Worm (Caenorhabditis elegans) whole organism, L1 larva: ENCODE results near the gene clec-39.

Experiments used
- C04F5.9 ChIP-seq: sonication (generic microtip); optimal IDR thresholded peaks from 2 replicates; lab custom pipeline; 2016; ENCODE audit warnings: missing genetic modification characterization, missing compliant biosample characterization
- C34B4.2 ChIP-seq: sonication (generic microtip); optimal IDR thresholded peaks from 2 replicates; lab custom pipeline; 2017; ENCODE audit warnings: mild to moderate bottlenecking, missing genetic modification characterization, missing compliant biosample characterization
- Y116A8C.19 ChIP-seq: sonication (generic microtip); optimal IDR thresholded peaks from 2 replicates; lab custom pipeline; 2016; ENCODE audit warnings: missing compliant biosample characterization, missing genetic modification characterization, borderline replicate concordance
- aly-2 ChIP-seq: fragments of 150-350 bp; optimal IDR thresholded peaks from 2 replicates; lab custom pipeline; 2014; ENCODE audit warnings: missing biosample characterization, missing genetic modification characterization
- ama-1 ChIP-seq: fragments of 150-350 bp; optimal IDR thresholded peaks from 2 replicates; lab custom pipeline; 2014
- blmp-1 ChIP-seq: fragments of 150-350 bp; optimal IDR thresholded peaks from 2 replicates; lab custom pipeline; 2014; ENCODE audit warnings: missing biosample characterization, missing genetic modification characterization
- ceh-63 ChIP-seq: fragments of 200-800 bp; sonication (Bioruptor generic); optimal IDR thresholded peaks from 2 replicates; lab custom pipeline; 2018; ENCODE audit warnings: mild to moderate bottlenecking, missing genetic modification characterization, missing compliant biosample characterization
- ceh-82 ChIP-seq, 3 experiments: fragments of 150-350 bp in 1 of 3; sonication (generic microtip) in 2 of 3; optimal IDR thresholded peaks; 2 replicates each; lab custom pipeline; 2014 to 2017; ENCODE audit warnings: missing biosample characterization in 3 of 3, missing genetic modification characterization in 3 of 3
- dpl-1 ChIP-seq, 3 experiments: fragments of 150-350 bp in 2 of 3; sonication (generic microtip) in 1 of 3; optimal IDR thresholded peaks; 2 replicates each; lab custom pipeline; 2014 to 2017; ENCODE audit warnings: missing biosample characterization in 3 of 3, missing genetic modification characterization in 3 of 3, missing genetic modification reagents in 3 of 3
- dsc-1 ChIP-seq: sonication (generic microtip); optimal IDR thresholded peaks from 2 replicates; lab custom pipeline; 2016; ENCODE audit warnings: mild to moderate bottlenecking, missing genetic modification characterization, missing compliant biosample characterization
- efl-1 ChIP-seq, 4 experiments: fragments of 150-350 bp; optimal IDR thresholded peaks in 3 of 4; peaks in 1 of 4; 1 replicate in 1 of 4; 2 replicates in 3 of 4; lab custom pipeline; 2014; ENCODE audit warnings: missing biosample characterization in 2 of 4, missing genetic modification characterization in 2 of 4, missing genetic modification reagents in 2 of 4
- elt-3 ChIP-seq, 6 experiments: fragments of 150-350 bp in 1 of 6; sonication (generic microtip); optimal IDR thresholded peaks; 2 replicates each; lab custom pipeline; 2017 to 2018; ENCODE audit warnings: missing biosample characterization in 6 of 6, missing genetic modification characterization in 6 of 6, inconsistent platforms in 1 of 6
- fkh-4 ChIP-seq: sonication (generic microtip); optimal IDR thresholded peaks from 2 replicates; lab custom pipeline; 2016; ENCODE audit warnings: missing compliant biosample characterization, missing genetic modification characterization, borderline replicate concordance
- fkh-8 ChIP-seq: sonication (generic microtip); optimal IDR thresholded peaks from 2 replicates; lab custom pipeline; 2016; ENCODE audit warnings: mild to moderate bottlenecking, missing genetic modification characterization, missing compliant biosample characterization
- fos-1 ChIP-seq: fragments of 150-350 bp; optimal IDR thresholded peaks from 2 replicates; lab custom pipeline; 2014; ENCODE audit warnings: missing biosample characterization, missing genetic modification characterization
- grh-1 ChIP-seq: fragments of 200-800 bp; sonication (Bioruptor generic); IDR thresholded peaks from 2 replicates; pipeline ENCODE4 v1.3.6; 2022; ENCODE audit warnings: missing genetic modification reagents, missing genetic modification characterization, missing compliant biosample characterization
- hpl-2 ChIP-seq: fragments of 150-350 bp; optimal IDR thresholded peaks from 2 replicates; lab custom pipeline; 2014; ENCODE audit warnings: missing biosample characterization, missing genetic modification reagents, missing genetic modification characterization
- lin-14 ChIP-seq: fragments of 200-800 bp; sonication (Bioruptor generic); optimal IDR thresholded peaks from 2 replicates; lab custom pipeline; 2018; ENCODE audit warnings: mild to moderate bottlenecking, missing genetic modification characterization, moderate library complexity, missing compliant biosample characterization
- lir-3 ChIP-seq: sonication (generic microtip); optimal IDR thresholded peaks from 2 replicates; lab custom pipeline; 2016; ENCODE audit warnings: mild to moderate bottlenecking, missing genetic modification characterization, moderate library complexity, missing compliant biosample characterization; ENCODE audit not compliant: poor library complexity
- lsy-2 ChIP-seq, 2 experiments: fragments of 150-350 bp; optimal IDR thresholded peaks; 2 replicates each; lab custom pipeline; 2014; ENCODE audit warnings: missing biosample characterization in 2 of 2, missing genetic modification characterization in 2 of 2
- mep-1 ChIP-seq: fragments of 150-350 bp; optimal IDR thresholded peaks from 2 replicates; lab custom pipeline; 2014; ENCODE audit warnings: missing biosample characterization, missing genetic modification characterization
- nhr-12 ChIP-seq: sonication (generic microtip); optimal IDR thresholded peaks from 2 replicates; lab custom pipeline; 2017; ENCODE audit warnings: missing biosample characterization, missing genetic modification characterization
- nhr-19 ChIP-seq: fragments of 200-800 bp; sonication (Bioruptor generic); conservative IDR thresholded peaks from 2 replicates; pipeline ENCODE4 v1.3.6; 2022; ENCODE audit warnings: missing genetic modification characterization, missing compliant biosample characterization
- nhr-20 ChIP-seq: sonication (generic microtip); optimal IDR thresholded peaks from 2 replicates; lab custom pipeline; 2016; ENCODE audit warnings: mild to moderate bottlenecking, missing genetic modification characterization, missing compliant biosample characterization
- nhr-237 ChIP-seq: fragments of 150-350 bp; optimal IDR thresholded peaks from 2 replicates; lab custom pipeline; 2014; ENCODE audit warnings: missing biosample characterization, missing genetic modification characterization
- nhr-47 ChIP-seq: sonication (generic microtip); optimal IDR thresholded peaks from 2 replicates; lab custom pipeline; 2016; ENCODE audit warnings: mild to moderate bottlenecking, missing genetic modification characterization, moderate library complexity, missing compliant biosample characterization
- nhr-71 ChIP-seq: sonication (generic microtip); optimal IDR thresholded peaks from 2 replicates; lab custom pipeline; 2016; ENCODE audit warnings: mild to moderate bottlenecking, missing genetic modification characterization, moderate library complexity, missing compliant biosample characterization
- nhr-76 ChIP-seq: sonication (generic microtip); optimal IDR thresholded peaks from 2 replicates; lab custom pipeline; 2017; ENCODE audit warnings: missing biosample characterization, missing genetic modification characterization
- nhr-85 ChIP-seq: sonication (generic microtip); peaks from one replicate; lab custom pipeline; 2016; ENCODE audit warnings: missing genetic modification characterization, inconsistent platforms, missing compliant biosample characterization
- nhr-90 ChIP-seq: sonication (generic microtip); optimal IDR thresholded peaks from 2 replicates; lab custom pipeline; 2016; ENCODE audit warnings: mild to moderate bottlenecking, missing genetic modification characterization, missing compliant biosample characterization; ENCODE audit not compliant: poor library complexity
- pax-3 ChIP-seq: fragments of 200-800 bp; sonication (Bioruptor generic); optimal IDR thresholded peaks from 2 replicates; lab custom pipeline; 2018; ENCODE audit warnings: mild to moderate bottlenecking, missing genetic modification characterization, moderate library complexity, missing compliant biosample characterization
- pqm-1 ChIP-seq: sonication (generic microtip); optimal IDR thresholded peaks from 3 replicates; lab custom pipeline; 2017; ENCODE audit warnings: missing biosample characterization, missing genetic modification characterization
- skn-1 ChIP-seq: fragments of 150-350 bp; optimal IDR thresholded peaks from 2 replicates; lab custom pipeline; 2014; ENCODE audit warnings: missing biosample characterization, missing genetic modification characterization
- snu-23 ChIP-seq: sonication (generic microtip); optimal IDR thresholded peaks from 2 replicates; lab custom pipeline; 2016; ENCODE audit warnings: missing genetic modification characterization, missing compliant biosample characterization
- sptf-1 ChIP-seq: fragments of 150-350 bp; optimal IDR thresholded peaks from 2 replicates; lab custom pipeline; 2014; ENCODE audit warnings: missing biosample characterization, missing genetic modification characterization
- tbx-2 ChIP-seq: sonication (generic microtip); optimal IDR thresholded peaks from 2 replicates; lab custom pipeline; 2016; ENCODE audit warnings: missing genetic modification characterization, missing compliant biosample characterization
- unc-130 ChIP-seq: fragments of 150-350 bp; optimal IDR thresholded peaks from 2 replicates; lab custom pipeline; 2017; ENCODE audit warnings: missing biosample characterization, missing genetic modification characterization, inconsistent platforms
- unc-86 ChIP-seq: sonication (generic microtip); optimal IDR thresholded peaks from 2 replicates; lab custom pipeline; 2016; ENCODE audit warnings: missing genetic modification characterization, missing compliant biosample characterization
- vab-15 ChIP-seq: sonication (generic microtip); optimal IDR thresholded peaks from 2 replicates; lab custom pipeline; 2017; ENCODE audit warnings: missing genotype, mild to moderate bottlenecking, missing genetic modification characterization, missing compliant biosample characterization
- xbp-1 ChIP-seq: sonication (generic microtip); optimal IDR thresholded peaks from 2 replicates; lab custom pipeline; 2016; ENCODE audit warnings: missing genetic modification characterization, missing compliant biosample characterization
- ztf-11 ChIP-seq, 2 experiments: sonication (generic microtip); optimal IDR thresholded peaks; 2 replicates each; lab custom pipeline; 2016 to 2017; ENCODE audit warnings: missing genetic modification characterization in 2 of 2, missing biosample characterization in 1 of 2, missing compliant biosample characterization in 1 of 2

Gene clec-39

DNA sequence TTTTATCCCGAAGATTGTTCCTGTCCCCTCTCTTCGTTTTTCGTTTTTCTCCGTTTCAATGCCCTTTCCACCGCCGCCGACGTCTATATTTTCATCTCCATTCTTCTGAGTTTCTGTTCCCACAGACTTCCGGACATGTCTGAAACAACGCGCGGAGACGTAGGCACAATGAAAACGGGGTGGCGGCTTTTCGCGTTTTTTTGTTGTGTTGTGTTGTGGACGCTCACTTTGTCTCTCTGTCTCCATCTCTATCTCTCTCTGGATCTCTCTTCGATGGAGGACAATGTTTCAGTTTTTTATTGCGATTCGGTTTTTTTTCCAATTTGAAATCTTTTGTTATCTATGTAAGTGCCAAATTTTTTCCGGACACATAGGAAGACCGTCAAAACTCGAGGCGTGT lies 20.9 kb downstream of the clec-39 start:
- TF ChIP-seq pax-3, result no peak
- no peak for TF ChIP-seq efl-1 (optimal IDR thresholded peaks at IDR 0.05; lab: Kevin White, UChicago)
- no peak for TF ChIP-seq efl-1 (GFP tag; optimal IDR thresholded peaks at IDR 0.05 in 1 of 2; lab: Kevin White, UChicago)
- peak; percentile 13 for TF ChIP-seq lin-14 (GFP tag; lab: Kevin White, UChicago)

DNA sequence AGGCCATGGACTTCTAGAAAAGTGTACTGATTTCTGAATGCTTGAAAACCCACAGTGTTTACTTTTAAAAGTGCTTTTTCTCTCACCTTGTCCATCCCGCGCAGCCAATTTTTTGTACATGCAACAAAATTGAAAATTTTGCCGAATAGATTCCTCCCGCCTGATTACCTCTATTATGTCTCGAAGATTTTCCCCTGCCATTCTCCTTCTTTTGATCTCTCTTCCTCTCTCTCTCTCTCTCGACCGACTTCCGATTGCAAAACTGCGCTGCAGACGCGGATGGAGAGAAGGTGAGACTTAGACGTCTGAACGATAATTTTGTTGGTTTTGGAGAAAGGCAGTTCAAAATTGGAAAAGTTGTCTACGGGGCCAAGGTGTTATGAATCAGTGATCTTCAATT lies 35.4 kb downstream of the clec-39 start:
- peak; percentile 45 for TF ChIP-seq mep-1
- TF ChIP-seq lir-3, result no peak
- no peak for TF ChIP-seq C04F5.9 (tag; lab: Kevin White, UChicago)
- peak; percentile 52 for TF ChIP-seq lin-14 (GFP tag; lab: Kevin White, UChicago)
- no peak for TF ChIP-seq nhr-76
- TF ChIP-seq elt-3 (tag; optimal IDR thresholded peaks at IDR 0.05; lab: Kevin White, UChicago), result peak in 1 of 6 experiments; percentile 37
- TF ChIP-seq pax-3, result no peak
- TF ChIP-seq C34B4.2 (tag; lab: Kevin White, UChicago), result no peak
- no peak for TF ChIP-seq nhr-20 (tag; lab: Kevin White, UChicago)
- TF ChIP-seq dpl-1 (GFP tag; optimal IDR thresholded peaks at IDR 0.05; lab: Kevin White, UChicago), result no peak
- TF ChIP-seq fos-1 (tag; lab: Kevin White, UChicago), result no peak
- TF ChIP-seq nhr-47 (tag; lab: Kevin White, UChicago), result no peak
- TF ChIP-seq blmp-1, result peak; percentile 91
- TF ChIP-seq unc-86 (tag; lab: Kevin White, UChicago), result no peak
- no peak for TF ChIP-seq skn-1 (tag; lab: Kevin White, UChicago)
- peak; percentile 53 for TF ChIP-seq nhr-85 (tag; lab: Kevin White, UChicago)
- TF ChIP-seq ceh-63 (GFP tag; lab: Kevin White, UChicago), result no peak
- no peak for TF ChIP-seq fkh-4 (tag; lab: Kevin White, UChicago)
- TF ChIP-seq sptf-1 (tag; lab: Kevin White, UChicago), result no peak
- TF ChIP-seq ztf-11 (tag; optimal IDR thresholded peaks at IDR 0.05; lab: Kevin White, UChicago), result no peak
- TF ChIP-seq hpl-2 (GFP tag; lab: Kevin White, UChicago), result no peak
- TF ChIP-seq nhr-19, result no peak
- no peak for TF ChIP-seq xbp-1

DNA sequence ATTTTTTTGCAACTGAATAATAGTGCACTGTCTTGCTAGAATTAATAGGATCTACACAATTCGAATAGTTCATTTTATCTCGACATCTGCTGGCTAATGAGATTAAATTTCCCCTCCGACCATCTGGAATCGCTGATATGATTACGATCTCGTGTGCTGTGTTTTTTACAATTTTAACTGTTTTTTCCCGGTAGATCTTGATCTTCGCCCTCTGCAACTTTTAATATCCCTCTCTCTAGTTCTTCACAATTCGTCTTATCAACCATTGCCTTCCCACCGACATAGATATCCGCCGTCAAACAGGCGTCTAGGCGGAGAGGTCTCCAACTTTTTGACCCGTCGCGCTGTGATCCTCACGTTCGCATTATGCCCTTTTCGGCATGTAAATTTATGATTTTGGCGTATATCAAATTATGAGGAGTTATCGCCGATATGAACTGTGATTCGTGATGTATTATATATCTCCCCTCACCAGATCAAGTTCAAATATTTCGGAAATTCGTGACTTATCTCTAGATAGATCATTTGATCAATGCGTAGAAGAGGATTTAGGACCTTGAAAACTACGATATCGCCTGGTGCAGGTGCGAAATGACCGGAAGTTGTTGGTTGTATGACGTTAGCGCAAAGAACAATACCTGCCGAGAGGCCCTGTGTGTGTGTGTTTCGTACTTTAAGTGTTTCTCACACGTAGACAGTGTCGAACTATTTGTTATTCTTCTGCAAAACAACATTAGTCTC lies 39.6 kb downstream of the clec-39 start:
- TF ChIP-seq nhr-20 (tag; lab: Kevin White, UChicago) (peak; percentile 77), nhr-47 (tag; lab: Kevin White, UChicago) (no peak), blmp-1 (peak; percentile 53), Y116A8C.19 (tag; lab: Kevin White, UChicago) (no peak), nhr-90 (tag; lab: Kevin White, UChicago) (peak; percentile 43), xbp-1 (no peak), pqm-1 (no peak), lin-14 (GFP tag; lab: Kevin White, UChicago) (peak; percentile 79), nhr-19 (peak; percentile 45; the same call in 1 of the 2 replicates), efl-1 (optimal IDR thresholded peaks at IDR 0.05; lab: Kevin White, UChicago) (no peak), efl-1 (GFP tag; optimal IDR thresholded peaks at IDR 0.05 in 1 of 2; lab: Kevin White, UChicago) (peak in 1 of 2 experiments; percentile 23), dsc-1 (tag; lab: Kevin White, UChicago) (no peak), tbx-2 (tag; lab: Kevin White, UChicago) (peak; percentile 4), snu-23 (peak; percentile 32), elt-3 (tag; optimal IDR thresholded peaks at IDR 0.05; lab: Kevin White, UChicago) (peak in 5 of 6 experiments; percentile 11 to 70 (median 59)), aly-2 (no peak), unc-130 (tag; lab: Kevin White, UChicago) (peak; percentile 8), nhr-237 (tag; lab: Kevin White, UChicago) (no peak), lsy-2 (tag; optimal IDR thresholded peaks at IDR 0.05; lab: Kevin White, UChicago) (peak in 1 of 2 experiments; percentile 26), skn-1 (tag; lab: Kevin White, UChicago) (no peak), nhr-12 (tag; lab: Kevin White, UChicago) (no peak), ama-1 (lab: Kevin White, UChicago) (no peak), ceh-82 (tag; optimal IDR thresholded peaks at IDR 0.05; lab: Kevin White, UChicago) (no peak), fkh-8 (tag; lab: Kevin White, UChicago) (no peak), vab-15 (tag; lab: Kevin White, UChicago) (no peak), nhr-71 (tag; lab: Kevin White, UChicago) (peak; percentile 67), nhr-85 (tag; lab: Kevin White, UChicago) (peak; percentile 95), unc-86 (tag; lab: Kevin White, UChicago) (no peak), grh-1 (GFP tag; lab: Robert Waterston, UW) (no peak; the same call in 1 of the 2 replicates)
